Worm (Caenorhabditis elegans) whole organism, L4/young adult: ENCODE results near the gene ZK742.7.

Source experiments
- W03F9.2 ChIP-seq: fragments of 150-350 bp; optimal IDR thresholded peaks from 2 replicates; lab custom pipeline; 2014; ENCODE audit warnings: missing biosample characterization, missing genetic modification characterization
- dao-5 ChIP-seq: sonication (generic microtip); optimal IDR thresholded peaks from 2 replicates; lab custom pipeline; 2016; ENCODE audit warnings: missing genotype, missing genetic modification characterization, moderate library complexity, missing compliant biosample characterization
- him-1 ChIP-seq: sonication (generic microtip); optimal IDR thresholded peaks from 2 replicates; lab custom pipeline; 2016; ENCODE audit warnings: missing genotype, missing genetic modification reagents, missing genetic modification characterization, missing compliant biosample characterization

DNA sequence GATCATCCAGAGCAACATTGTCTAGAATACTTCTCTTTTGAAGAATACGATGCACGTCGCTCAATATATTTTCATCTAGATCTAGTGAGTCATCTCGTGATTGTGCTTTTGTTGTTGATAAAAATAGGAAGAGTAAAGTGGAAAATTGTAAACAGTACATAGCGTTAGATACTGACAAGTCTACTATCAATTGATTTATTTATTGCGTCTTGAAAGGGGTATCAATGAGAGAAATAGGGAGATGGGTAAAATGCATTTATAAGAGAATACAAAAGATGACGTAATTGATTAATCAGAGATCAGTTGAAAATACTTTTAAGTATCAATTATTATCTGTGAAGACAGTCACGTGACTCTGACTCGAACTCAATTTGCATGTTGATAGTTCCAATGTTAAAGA lies 38.7 kb downstream of the ZK742.7 start, which contains the start of gene txt-5:
- no peak for TF ChIP-seq W03F9.2 (tag; lab: Kevin White, UChicago)
- no peak for TF ChIP-seq him-1
- TF ChIP-seq dao-5 (tag; lab: Kevin White, UChicago): no peak
